Worm (Caenorhabditis elegans) whole organism, L4/young adult: Measurements from ENCODE around the gene memo-1.

Experiments
- W03F9.2 ChIP-seq: fragments of 150-350 bp; optimal IDR thresholded peaks from 2 replicates; lab custom pipeline; 2014; ENCODE audit warnings: missing biosample characterization, missing genetic modification characterization
- dao-5 ChIP-seq: sonication (generic microtip); optimal IDR thresholded peaks from 2 replicates; lab custom pipeline; 2016; ENCODE audit warnings: missing genotype, missing genetic modification characterization, moderate library complexity, missing compliant biosample characterization
- him-1 ChIP-seq: sonication (generic microtip); optimal IDR thresholded peaks from 2 replicates; lab custom pipeline; 2016; ENCODE audit warnings: missing genotype, missing genetic modification reagents, missing genetic modification characterization, missing compliant biosample characterization

DNA sequence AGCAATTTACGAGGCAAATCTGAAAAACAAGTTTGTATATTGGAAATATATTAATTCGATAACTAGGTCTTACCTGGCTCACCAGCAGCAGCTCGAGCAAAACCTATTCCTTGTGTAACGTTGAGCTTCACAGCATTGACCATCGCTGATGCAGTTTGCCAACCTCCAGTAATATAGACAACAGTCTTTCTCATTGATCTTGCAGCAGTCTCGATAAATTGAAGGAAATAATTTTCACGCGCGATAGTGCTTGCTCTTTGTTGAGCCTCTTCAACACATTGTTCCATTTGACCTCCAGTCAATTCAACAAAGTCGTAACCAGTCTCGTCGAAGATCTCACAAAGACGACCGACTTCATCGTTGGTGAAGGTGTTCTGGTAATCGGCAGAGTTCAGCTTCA lies 36.4 kb downstream of the memo-1 start:
- TF ChIP-seq dao-5, result no peak
- TF ChIP-seq him-1 (tag; lab: Kevin White, UChicago), result no peak
- no peak for TF ChIP-seq W03F9.2 (tag; lab: Kevin White, UChicago)
